Worm (Caenorhabditis elegans) whole organism, L4 larva: ENCODE results near the gene fbxa-84.
A peak's percentile ranks its signal among the peaks of the same experiment; 100 is the strongest.

Experiments
- D1046.2 ChIP-seq: fragments of 200-800 bp; sonication (Bioruptor generic); IDR thresholded peaks from 2 replicates; pipeline ENCODE4 v1.3.6; 2022; ENCODE audit warnings: missing genetic modification characterization, missing compliant biosample characterization
- F26F4.8 ChIP-seq: fragments of 200-800 bp; sonication (Bioruptor generic); conservative IDR thresholded peaks from 2 replicates; pipeline ENCODE4 v1.3.6; 2022; ENCODE audit warnings: missing genetic modification characterization, missing compliant biosample characterization
- F49E8.2 ChIP-seq: sonication (generic microtip); optimal IDR thresholded peaks from 2 replicates; lab custom pipeline; 2016; ENCODE audit warnings: missing compliant biosample characterization, mild to moderate bottlenecking, missing genetic modification characterization, borderline replicate concordance
- R02D3.7 ChIP-seq: fragments of 150-350 bp; sonication (generic microtip); optimal IDR thresholded peaks from 3 replicates; lab custom pipeline; 2014; ENCODE audit warnings: missing biosample characterization, missing genetic modification characterization
- T20F7.1 ChIP-seq: fragments of 200-800 bp; sonication (Bioruptor generic); optimal IDR thresholded peaks from 2 replicates; lab custom pipeline; 2018; ENCODE audit warnings: mild to moderate bottlenecking, missing genetic modification characterization, missing compliant biosample characterization
- Y105C5A.15 ChIP-seq: fragments of 200-800 bp; sonication (Bioruptor generic); IDR thresholded peaks from 2 replicates; pipeline ENCODE4 v1.3.6; 2022; ENCODE audit warnings: missing genetic modification characterization, missing compliant biosample characterization
- ZK337.2 ChIP-seq: fragments of 200-800 bp; sonication (Bioruptor generic); IDR thresholded peaks from 2 replicates; pipeline ENCODE4 v1.3.6; 2022; ENCODE audit warnings: missing genetic modification reagents, missing genetic modification characterization, missing compliant biosample characterization
- ZK546.5 ChIP-seq, 2 experiments: sonication (generic microtip); optimal IDR thresholded peaks; 2 replicates each; lab custom pipeline; 2017; ENCODE audit warnings: missing biosample characterization in 2 of 2, missing genetic modification characterization in 2 of 2
- aha-1 ChIP-seq: fragments of 150-350 bp; peaks from one replicate; lab custom pipeline; 2014; ENCODE audit warnings: missing biosample characterization, missing genetic modification characterization
- ama-1 ChIP-seq: fragments of 150-350 bp; optimal IDR thresholded peaks from 2 replicates; lab custom pipeline; 2014; ENCODE audit warnings: inconsistent platforms, mixed read lengths
- arid-1 ChIP-seq: fragments of 200-800 bp; sonication (Bioruptor generic); conservative IDR thresholded peaks from 2 replicates; pipeline ENCODE4 v1.3.6; 2022; ENCODE audit warnings: missing genetic modification reagents, missing genetic modification characterization, missing compliant biosample characterization
- ceh-28 ChIP-seq: fragments of 150-350 bp; optimal IDR thresholded peaks from 2 replicates; lab custom pipeline; 2014; ENCODE audit warnings: missing biosample characterization, missing genetic modification reagents, missing genetic modification characterization
- ceh-32 ChIP-seq: sonication (generic microtip); optimal IDR thresholded peaks from 2 replicates; lab custom pipeline; 2016; ENCODE audit warnings: mild to moderate bottlenecking, missing genetic modification characterization, missing compliant biosample characterization; ENCODE audit not compliant: poor library complexity
- ceh-62 ChIP-seq: sonication (generic microtip); optimal IDR thresholded peaks from 2 replicates; lab custom pipeline; 2017; ENCODE audit warnings: missing biosample characterization, missing genetic modification characterization
- cey-2 ChIP-seq: sonication (generic microtip); optimal IDR thresholded peaks from 3 replicates; lab custom pipeline; 2017; ENCODE audit warnings: missing genetic modification characterization, mild to moderate bottlenecking, missing compliant biosample characterization, antibody characterized with exemption, borderline replicate concordance; ENCODE audit not compliant: insufficient read depth
- daf-16 ChIP-seq, 3 experiments: sonication (generic microtip); optimal IDR thresholded peaks; 2 replicates each; lab custom pipeline; 2016 to 2017; ENCODE audit warnings: missing genetic modification characterization in 3 of 3, missing genetic modification reagents in 3 of 3, mild to moderate bottlenecking in 2 of 3, missing compliant biosample characterization in 2 of 3, missing biosample characterization in 1 of 3, moderate library complexity in 1 of 3
- dmd-6 ChIP-seq: fragments of 200-800 bp; sonication (Bioruptor generic); IDR thresholded peaks from 2 replicates; pipeline ENCODE4 v1.3.6; 2022; ENCODE audit warnings: missing genetic modification reagents, missing genetic modification characterization, missing compliant biosample characterization
- dmd-8 ChIP-seq: fragments of 200-800 bp; sonication (Bioruptor generic); IDR thresholded peaks from 2 replicates; pipeline ENCODE4 v1.3.6; 2022; ENCODE audit warnings: missing genetic modification characterization, missing compliant biosample characterization
- duxl-1 ChIP-seq: sonication (generic microtip); optimal IDR thresholded peaks from 2 replicates; lab custom pipeline; 2016; ENCODE audit warnings: mild to moderate bottlenecking, missing genetic modification characterization, moderate library complexity, missing compliant biosample characterization; ENCODE audit not compliant: poor library complexity
- egl-27 ChIP-seq: sonication (generic microtip); optimal IDR thresholded peaks from 3 replicates; lab custom pipeline; 2017; ENCODE audit warnings: missing biosample characterization, missing genetic modification reagents, missing genetic modification characterization
- gei-8 ChIP-seq: fragments of 200-800 bp; sonication (Bioruptor generic); optimal IDR thresholded peaks from 2 replicates; lab custom pipeline; 2018; ENCODE audit warnings: mild to moderate bottlenecking, missing genetic modification characterization, missing compliant biosample characterization
- hlh-11 ChIP-seq: fragments of 200-800 bp; sonication (Bioruptor generic); optimal IDR thresholded peaks from 2 replicates; lab custom pipeline; 2018; ENCODE audit warnings: mild to moderate bottlenecking, missing genetic modification characterization, missing compliant biosample characterization
- jun-1 ChIP-seq: fragments of 150-350 bp; optimal IDR thresholded peaks from 2 replicates; lab custom pipeline; 2014; ENCODE audit warnings: missing biosample characterization, missing genetic modification reagents, missing genetic modification characterization
- lin-38 ChIP-seq: fragments of 200-800 bp; sonication (Bioruptor generic); IDR thresholded peaks from 2 replicates; pipeline ENCODE4 v1.3.6; 2022; ENCODE audit warnings: missing genetic modification reagents, missing genetic modification characterization, missing compliant biosample characterization
- lin-39 ChIP-seq: fragments of 150-350 bp; optimal IDR thresholded peaks from 2 replicates; lab custom pipeline; 2014; ENCODE audit warnings: missing biosample characterization, missing genetic modification reagents, missing genetic modification characterization
- lir-3 ChIP-seq: sonication (generic microtip); optimal IDR thresholded peaks from 2 replicates; lab custom pipeline; 2016; ENCODE audit warnings: mild to moderate bottlenecking, missing genetic modification characterization, missing compliant biosample characterization
- madf-5 ChIP-seq, 2 experiments: fragments of 200-800 bp; sonication (Bioruptor generic); IDR thresholded peaks; 2 replicates each; pipeline ENCODE4 v1.3.6; 2022; ENCODE audit warnings: missing compliant biosample characterization in 2 of 2, missing genetic modification characterization in 2 of 2
- madf-9 ChIP-seq: fragments of 200-800 bp; sonication (Bioruptor generic); conservative IDR thresholded peaks from 2 replicates; pipeline ENCODE4 v1.3.6; 2022; ENCODE audit warnings: missing genetic modification reagents, missing genetic modification characterization, missing compliant biosample characterization
- mdt-29 ChIP-seq: fragments of 200-800 bp; sonication (Bioruptor generic); IDR thresholded peaks from 2 replicates; pipeline ENCODE4 v1.3.6; 2022; ENCODE audit warnings: missing genetic modification reagents, missing genetic modification characterization, missing compliant biosample characterization
- mep-1 ChIP-seq: fragments of 150-350 bp; sonication (generic microtip); optimal IDR thresholded peaks from 3 replicates; lab custom pipeline; 2014; ENCODE audit warnings: missing biosample characterization, missing genetic modification characterization
- mxl-3 ChIP-seq: fragments of 200-800 bp; sonication (Bioruptor generic); optimal IDR thresholded peaks from 2 replicates; lab custom pipeline; 2018; ENCODE audit warnings: mild to moderate bottlenecking, missing genetic modification characterization, missing compliant biosample characterization
- nhr-10 ChIP-seq: fragments of 150-350 bp; optimal IDR thresholded peaks from 2 replicates; lab custom pipeline; 2014; ENCODE audit warnings: missing biosample characterization, missing genetic modification characterization
- nhr-11 ChIP-seq: fragments of 150-350 bp; optimal IDR thresholded peaks from 2 replicates; lab custom pipeline; 2014; ENCODE audit warnings: missing biosample characterization, missing genetic modification characterization
- nhr-111 ChIP-seq: fragments of 200-800 bp; sonication (Bioruptor generic); optimal IDR thresholded peaks from 2 replicates; lab custom pipeline; 2018; ENCODE audit warnings: mild to moderate bottlenecking, missing genetic modification characterization, missing compliant biosample characterization
- php-3 ChIP-seq: fragments of 200-800 bp; sonication (Bioruptor generic); IDR thresholded peaks from 2 replicates; pipeline ENCODE4 v1.3.6; 2022; ENCODE audit warnings: missing genetic modification reagents, missing genetic modification characterization, missing compliant biosample characterization
- rbr-2 ChIP-seq: sonication (generic microtip); optimal IDR thresholded peaks from 2 replicates; lab custom pipeline; 2016; ENCODE audit warnings: missing genotype, missing genetic modification characterization, missing compliant biosample characterization
- saeg-2 ChIP-seq: fragments of 200-800 bp; sonication (Bioruptor generic); IDR thresholded peaks from 2 replicates; pipeline ENCODE4 v1.3.6; 2022; ENCODE audit warnings: missing genetic modification reagents, missing genetic modification characterization, missing compliant biosample characterization
- sdz-12 ChIP-seq: fragments of 200-800 bp; sonication (Bioruptor generic); optimal IDR thresholded peaks from 2 replicates; lab custom pipeline; 2018; ENCODE audit warnings: mild to moderate bottlenecking, missing genetic modification characterization, missing compliant biosample characterization
- snpc-1.2 ChIP-seq: fragments of 200-800 bp; sonication (Bioruptor generic); IDR thresholded peaks from 2 replicates; pipeline ENCODE4 v1.3.6; 2022; ENCODE audit warnings: missing genetic modification reagents, missing genetic modification characterization, missing compliant biosample characterization
- spr-1 ChIP-seq: sonication (generic microtip); optimal IDR thresholded peaks from 2 replicates; lab custom pipeline; 2016; ENCODE audit warnings: mild to moderate bottlenecking, missing genetic modification characterization, missing compliant biosample characterization
- spr-3 ChIP-seq: fragments of 200-800 bp; sonication (Bioruptor generic); optimal IDR thresholded peaks from 2 replicates; lab custom pipeline; 2018; ENCODE audit warnings: mild to moderate bottlenecking, missing genetic modification characterization, missing compliant biosample characterization
- tag-97 ChIP-seq: fragments of 200-800 bp; sonication (Bioruptor generic); IDR thresholded peaks from 2 replicates; pipeline ENCODE4 v1.3.6; 2022; ENCODE audit warnings: missing genetic modification characterization, missing compliant biosample characterization
- unc-130 ChIP-seq: sonication (generic microtip); optimal IDR thresholded peaks from 2 replicates; lab custom pipeline; 2016; ENCODE audit warnings: missing genetic modification reagents, missing genetic modification characterization, missing compliant biosample characterization
- unc-62 ChIP-seq, 3 experiments: fragments of 150-350 bp in 1 of 3; sonication (generic microtip); optimal IDR thresholded peaks in 2 of 3; peaks in 1 of 3; 1 replicate in 1 of 3; 2 replicates in 2 of 3; lab custom pipeline; 2014 to 2017; ENCODE audit warnings: missing biosample characterization in 3 of 3, missing genetic modification characterization in 3 of 3, missing genetic modification reagents in 3 of 3, missing genotype in 1 of 3
- zag-1 ChIP-seq: fragments of 150-350 bp; optimal IDR thresholded peaks from 2 replicates; lab custom pipeline; 2014; ENCODE audit warnings: missing biosample characterization, missing genetic modification characterization
- zip-11 ChIP-seq: fragments of 200-800 bp; sonication (Bioruptor generic); IDR thresholded peaks from 2 replicates; pipeline ENCODE4 v1.3.6; 2022; ENCODE audit warnings: missing genetic modification characterization, missing compliant biosample characterization
- zip-2 ChIP-seq: fragments of 150-350 bp; optimal IDR thresholded peaks from 2 replicates; lab custom pipeline; 2014; ENCODE audit warnings: missing biosample characterization, missing genetic modification characterization
- ztf-11 ChIP-seq: fragments of 150-350 bp; optimal IDR thresholded peaks from 2 replicates; lab custom pipeline; 2014; ENCODE audit warnings: missing biosample characterization, missing genetic modification characterization

fbxa-84 gene

ce11 chrV:15187083-15188057 lies 5.1 kb downstream of the fbxa-84 start, which contains the start of the genes cyn-7 and bath-36 (continued):
- peak; percentile 75 for TF ChIP-seq dmd-6
- TF ChIP-seq mep-1 (tag; lab: Kevin White, UChicago): peak; percentile 77
- TF ChIP-seq ZK337.2 (GFP tag; lab: Robert Waterston, UW): no peak
- no peak for TF ChIP-seq zip-11 (GFP tag; lab: Robert Waterston, UW)
- TF ChIP-seq ZK546.5 (tag; optimal IDR thresholded peaks at IDR 0.05; lab: Kevin White, UChicago): no peak
- peak; percentile 88 for TF ChIP-seq lin-38 (GFP tag; lab: Robert Waterston, UW)
- no peak for TF ChIP-seq ceh-28 (tag; lab: Kevin White, UChicago)
- TF ChIP-seq nhr-10 (tag; lab: Kevin White, UChicago): no peak
- peak; percentile 68 for TF ChIP-seq T20F7.1 (GFP tag; lab: Kevin White, UChicago)
- TF ChIP-seq snpc-1.2 (GFP tag; lab: Robert Waterston, UW): no peak
- TF ChIP-seq egl-27 (tag; lab: Kevin White, UChicago): no peak
- 0 out of 2 replicates have a peak, but pooled peaks have one; percentile 28 for TF ChIP-seq arid-1 (GFP tag; lab: Robert Waterston, UW)
- peak; percentile 69 for TF ChIP-seq rbr-2
- no peak for TF ChIP-seq cey-2
- no peak for TF ChIP-seq unc-130 (GFP tag; lab: Kevin White, UChicago)
- TF ChIP-seq hlh-11 (tag; lab: Kevin White, UChicago): peak; percentile 94
- TF ChIP-seq D1046.2: no peak
- no peak for TF ChIP-seq zag-1 (tag; lab: Kevin White, UChicago)
- TF ChIP-seq Y105C5A.15 (GFP tag; lab: Robert Waterston, UW): no peak
- no peak for TF ChIP-seq lin-39 (tag; lab: Kevin White, UChicago)
- no peak for TF ChIP-seq R02D3.7 (tag; lab: Kevin White, UChicago)
- TF ChIP-seq sdz-12: no peak
- TF ChIP-seq madf-5 (GFP tag; IDR thresholded peaks at IDR 0.05; lab: Robert Waterston, UW): no peak
- TF ChIP-seq unc-62 (GFP tag; optimal IDR thresholded peaks at IDR 0.05 in 1 of 2; lab: Kevin White, UChicago): no peak
- no peak for TF ChIP-seq unc-62 (tag; optimal IDR thresholded peaks at IDR 0.05; lab: Kevin White, UChicago)
- peak; percentile 92 for TF ChIP-seq aha-1 (tag; lab: Kevin White, UChicago)
- no peak for TF ChIP-seq ceh-62 (tag; lab: Kevin White, UChicago)
- 0 out of 2 replicates have a peak, but pooled peaks have one; percentile 34 for TF ChIP-seq php-3 (GFP tag; lab: Robert Waterston, UW)
- no peak for TF ChIP-seq saeg-2 (GFP tag; lab: Robert Waterston, UW)
- no peak for TF ChIP-seq gei-8 (GFP tag; lab: Kevin White, UChicago)
- no peak for TF ChIP-seq spr-3 (GFP tag; lab: Kevin White, UChicago)
- TF ChIP-seq madf-9: no peak
- peak; percentile 22 for TF ChIP-seq spr-1 (tag; lab: Kevin White, UChicago)
- TF ChIP-seq duxl-1 (tag; lab: Kevin White, UChicago): peak; percentile 37
- TF ChIP-seq lir-3: no peak
- TF ChIP-seq F26F4.8: no peak
- TF ChIP-seq jun-1: no peak
- no peak for TF ChIP-seq ama-1 (lab: Kevin White, UChicago)
- TF ChIP-seq mxl-3: peak; percentile 78
- TF ChIP-seq zip-2 (tag; lab: Kevin White, UChicago): peak; percentile 18
- no peak for TF ChIP-seq tag-97
- TF ChIP-seq mdt-29: peak; percentile 71; the same call in 1 of the 2 replicates
- no peak for TF ChIP-seq F49E8.2
- TF ChIP-seq dmd-8 (GFP tag; lab: Robert Waterston, UW): no peak
- TF ChIP-seq ceh-32 (tag; lab: Kevin White, UChicago): no peak
- TF ChIP-seq daf-16 (GFP tag; optimal IDR thresholded peaks at IDR 0.05; lab: Kevin White, UChicago): peak; percentile 94 to 97
- peak; percentile 99 for TF ChIP-seq daf-16 (tag; optimal IDR thresholded peaks at IDR 0.05; lab: Kevin White, UChicago)
- TF ChIP-seq nhr-111 (GFP tag; lab: Kevin White, UChicago): no peak
- no peak for TF ChIP-seq ztf-11 (tag; lab: Kevin White, UChicago)
- peak; percentile 71 for TF ChIP-seq nhr-11 (tag; lab: Kevin White, UChicago)
